Worm (Caenorhabditis elegans): Measurements from ENCODE around the gene gcna-1.

gcna-1 gene

DNA sequence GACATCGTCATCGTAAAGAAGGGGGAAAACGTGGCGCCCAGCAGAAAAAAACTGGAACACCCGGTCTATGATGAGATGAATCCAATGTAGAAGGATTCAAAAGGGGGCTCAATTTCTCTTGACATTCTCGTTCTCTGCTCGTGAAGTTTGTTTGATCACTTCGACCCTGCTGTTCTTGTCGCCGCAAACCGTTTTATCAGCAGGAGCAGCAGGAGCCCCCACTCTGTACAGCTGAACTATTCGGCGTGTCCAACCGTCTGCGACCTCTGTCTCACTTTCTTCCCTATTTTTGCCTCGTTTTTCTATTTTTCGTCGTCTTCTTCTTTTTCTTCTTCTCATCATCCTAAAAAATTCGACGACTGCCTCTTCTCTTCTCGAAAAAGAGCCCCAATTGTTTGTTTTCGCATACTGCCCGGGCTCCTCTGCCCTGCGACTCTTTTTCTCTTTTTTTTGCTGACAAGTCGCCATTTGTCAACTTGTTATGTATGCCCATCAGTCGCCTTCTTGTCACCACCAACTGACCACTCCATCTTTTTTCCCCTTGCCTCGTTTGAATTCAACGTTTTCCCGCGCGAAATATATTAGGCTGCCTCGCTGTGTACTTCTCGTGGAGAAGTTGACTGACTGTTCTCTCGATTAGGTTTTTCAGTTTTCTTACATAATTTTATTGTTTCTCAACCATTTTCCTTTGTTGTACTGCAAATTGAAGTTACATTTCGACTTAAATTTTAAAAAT, 19.7 kb downstream of the gcna-1 start:
- TF ChIP-seq tab-1 (GFP tag; IDR thresholded peaks at IDR 0.05) (no peak), med-1 (GFP tag; optimal IDR thresholded peaks at IDR 0.05; ENCODE audit: insufficient read depth) (no peak), T22C8.4 (GFP tag; IDR thresholded peaks at IDR 0.05) (no peak), cog-1 (tag; optimal IDR thresholded peaks at IDR 0.05) (no peak), ref-1 (GFP tag; conservative IDR thresholded peaks at IDR 0.05) (no peak), ztf-23 (GFP tag; IDR thresholded peaks at IDR 0.05) (no peak), flt-1 (GFP tag; IDR thresholded peaks at IDR 0.05) (no peak), klf-2 (GFP tag; conservative IDR thresholded peaks at IDR 0.05) (no peak), ztf-29 (GFP tag; IDR thresholded peaks at IDR 0.05) (no peak)

ce11 chrIII:5988461-5988860, 20.4 kb downstream of the gcna-1 start:
- TF ChIP-seq tab-1 (GFP tag; IDR thresholded peaks at IDR 0.05) (no peak), med-1 (GFP tag; optimal IDR thresholded peaks at IDR 0.05; ENCODE audit: insufficient read depth) (no peak), klf-2 (GFP tag; conservative IDR thresholded peaks at IDR 0.05) (no peak), ref-1 (GFP tag; conservative IDR thresholded peaks at IDR 0.05) (no peak), ztf-23 (GFP tag; IDR thresholded peaks at IDR 0.05) (no peak), flt-1 (GFP tag; IDR thresholded peaks at IDR 0.05) (no peak), ztf-29 (GFP tag; IDR thresholded peaks at IDR 0.05) (no peak), T22C8.4 (GFP tag; IDR thresholded peaks at IDR 0.05) (no peak), cog-1 (tag; optimal IDR thresholded peaks at IDR 0.05) (no peak)

- no peak for TF ChIP-seq ztf-23 (GFP tag; IDR thresholded peaks at IDR 0.05)
- TF ChIP-seq flt-1 (GFP tag; IDR thresholded peaks at IDR 0.05), result no peak
- TF ChIP-seq cog-1 (tag; optimal IDR thresholded peaks at IDR 0.05), result no peak
- TF ChIP-seq ref-1 (GFP tag; conservative IDR thresholded peaks at IDR 0.05), result no peak
- no peak for TF ChIP-seq T22C8.4 (GFP tag; IDR thresholded peaks at IDR 0.05)
- TF ChIP-seq ztf-29 (GFP tag; IDR thresholded peaks at IDR 0.05), result no peak
- no peak for TF ChIP-seq tab-1 (GFP tag; IDR thresholded peaks at IDR 0.05)
- TF ChIP-seq klf-2 (GFP tag; conservative IDR thresholded peaks at IDR 0.05), result no peak
- no peak for TF ChIP-seq med-1 (GFP tag; optimal IDR thresholded peaks at IDR 0.05; ENCODE audit: insufficient read depth)
Measured at ce11 chrIII:5988010-5988409, 20.9 kb downstream of the gcna-1 start.

DNA sequence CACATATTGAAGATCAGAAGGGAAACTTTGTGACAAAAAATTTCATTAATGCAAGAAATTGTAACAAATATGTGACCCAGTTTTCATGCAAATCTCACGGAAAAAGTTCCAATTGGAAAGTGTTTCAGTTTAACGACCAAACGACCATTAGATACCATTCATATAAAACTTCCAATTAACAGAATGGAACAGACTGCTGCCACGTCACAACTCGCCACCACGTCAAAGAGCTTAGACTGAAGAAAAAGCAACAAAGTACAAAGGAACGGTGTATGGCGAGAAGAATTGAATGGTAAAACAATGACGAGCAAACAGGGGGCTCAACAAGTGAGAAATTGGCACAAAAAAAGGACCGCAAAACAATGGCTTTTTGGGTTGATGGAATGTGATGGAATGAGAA, 23.5 kb downstream of the gcna-1 start, which contains the start of gene T04C9.3:
Gene T04C9.3, plus strand, starts transcription at position 301 of the 400 bp plus-strand sequence.
- TF ChIP-seq tab-1 (GFP tag; IDR thresholded peaks at IDR 0.05) (no peak), T22C8.4 (GFP tag; IDR thresholded peaks at IDR 0.05) (no peak), flt-1 (GFP tag; IDR thresholded peaks at IDR 0.05) (no peak), ref-1 (GFP tag; conservative IDR thresholded peaks at IDR 0.05) (no peak), med-1 (GFP tag; optimal IDR thresholded peaks at IDR 0.05; ENCODE audit: insufficient read depth) (no peak), ztf-29 (GFP tag; IDR thresholded peaks at IDR 0.05) (no peak), klf-2 (GFP tag; conservative IDR thresholded peaks at IDR 0.05) (no peak), cog-1 (tag; optimal IDR thresholded peaks at IDR 0.05) (no peak), ztf-23 (GFP tag; IDR thresholded peaks at IDR 0.05) (no peak)

DNA sequence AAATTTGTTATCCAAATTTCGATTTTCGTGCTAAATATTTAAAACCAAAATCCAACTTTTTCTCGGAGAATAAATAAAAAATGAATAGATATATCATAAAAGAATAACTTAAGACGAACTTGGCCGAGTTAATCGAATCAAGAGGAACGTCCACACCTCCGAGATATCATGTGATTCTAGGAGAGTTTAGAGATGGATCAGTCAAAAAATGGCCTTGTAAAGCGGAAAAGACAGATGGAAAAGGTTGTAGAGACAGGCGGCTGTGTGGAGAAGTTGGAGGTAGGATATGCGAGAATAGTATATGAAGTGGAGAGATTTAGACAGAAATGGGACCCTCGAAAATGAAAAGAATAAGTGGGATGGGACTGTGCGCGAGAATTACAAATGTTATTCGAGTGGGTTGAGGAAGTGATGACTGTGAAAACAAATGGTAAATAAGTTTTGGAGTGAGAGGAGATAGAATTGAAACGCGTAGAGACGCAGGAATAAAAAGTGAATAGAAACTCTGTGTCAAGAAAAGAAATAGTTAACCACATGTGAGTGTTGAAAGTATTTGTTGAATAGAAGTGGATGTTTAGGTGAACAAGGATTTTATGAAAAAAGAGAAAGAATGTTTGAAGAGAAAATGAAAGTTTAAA, 26.0 kb downstream of the gcna-1 start:
- no peak for TF ChIP-seq ref-1 (GFP tag; conservative IDR thresholded peaks at IDR 0.05)
- no peak for TF ChIP-seq cog-1 (tag; optimal IDR thresholded peaks at IDR 0.05)
- TF ChIP-seq med-1 (GFP tag; optimal IDR thresholded peaks at IDR 0.05; ENCODE audit: insufficient read depth), result no peak
- no peak for TF ChIP-seq ztf-23 (GFP tag; IDR thresholded peaks at IDR 0.05)
- no peak for TF ChIP-seq tab-1 (GFP tag; IDR thresholded peaks at IDR 0.05)

DNA sequence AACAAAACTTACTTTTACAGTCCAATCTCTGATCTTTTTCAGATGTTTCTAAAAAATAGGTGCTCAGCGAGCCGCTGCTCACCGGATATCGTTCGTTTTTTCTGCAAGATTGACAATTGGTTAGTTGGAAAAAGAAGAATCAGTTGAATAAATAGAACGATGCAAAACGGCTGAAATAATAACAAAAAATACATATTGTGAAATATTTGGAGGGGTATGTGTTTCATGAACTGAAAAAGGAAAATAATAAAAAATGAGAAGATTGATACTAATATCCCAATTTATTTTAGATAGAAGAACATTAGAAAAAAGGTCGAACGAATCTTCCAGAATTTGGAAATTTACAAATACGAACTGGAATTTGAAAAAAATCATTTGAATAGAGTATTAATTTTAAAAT, 26.9 kb downstream of the gcna-1 start, which contains the start of gene frm-2:
Gene frm-2, minus strand, starts transcription at position 101 of the 400 bp plus-strand sequence.
- TF ChIP-seq med-1 (GFP tag; optimal IDR thresholded peaks at IDR 0.05; ENCODE audit: insufficient read depth), result no peak
- no peak for TF ChIP-seq T22C8.4 (GFP tag; IDR thresholded peaks at IDR 0.05)
- TF ChIP-seq ztf-23 (GFP tag; IDR thresholded peaks at IDR 0.05), result no peak
- TF ChIP-seq ref-1 (GFP tag; conservative IDR thresholded peaks at IDR 0.05), result no peak
- TF ChIP-seq cog-1 (tag; optimal IDR thresholded peaks at IDR 0.05), result no peak
- no peak for TF ChIP-seq ztf-29 (GFP tag; IDR thresholded peaks at IDR 0.05)
- TF ChIP-seq flt-1 (GFP tag; IDR thresholded peaks at IDR 0.05), result no peak
- TF ChIP-seq klf-2 (GFP tag; conservative IDR thresholded peaks at IDR 0.05), result no peak
- TF ChIP-seq tab-1 (GFP tag; IDR thresholded peaks at IDR 0.05), result no peak

ce11 chrIII:5981407-5981806, 27.5 kb downstream of the gcna-1 start:
- TF ChIP-seq ztf-23 (GFP tag; IDR thresholded peaks at IDR 0.05) (no peak), tab-1 (GFP tag; IDR thresholded peaks at IDR 0.05) (no peak), T22C8.4 (GFP tag; IDR thresholded peaks at IDR 0.05) (no peak), flt-1 (GFP tag; IDR thresholded peaks at IDR 0.05) (no peak), ztf-29 (GFP tag; IDR thresholded peaks at IDR 0.05) (no peak), cog-1 (tag; optimal IDR thresholded peaks at IDR 0.05) (no peak), klf-2 (GFP tag; conservative IDR thresholded peaks at IDR 0.05) (no peak), ref-1 (GFP tag; conservative IDR thresholded peaks at IDR 0.05) (no peak), med-1 (GFP tag; optimal IDR thresholded peaks at IDR 0.05; ENCODE audit: insufficient read depth) (no peak)

DNA sequence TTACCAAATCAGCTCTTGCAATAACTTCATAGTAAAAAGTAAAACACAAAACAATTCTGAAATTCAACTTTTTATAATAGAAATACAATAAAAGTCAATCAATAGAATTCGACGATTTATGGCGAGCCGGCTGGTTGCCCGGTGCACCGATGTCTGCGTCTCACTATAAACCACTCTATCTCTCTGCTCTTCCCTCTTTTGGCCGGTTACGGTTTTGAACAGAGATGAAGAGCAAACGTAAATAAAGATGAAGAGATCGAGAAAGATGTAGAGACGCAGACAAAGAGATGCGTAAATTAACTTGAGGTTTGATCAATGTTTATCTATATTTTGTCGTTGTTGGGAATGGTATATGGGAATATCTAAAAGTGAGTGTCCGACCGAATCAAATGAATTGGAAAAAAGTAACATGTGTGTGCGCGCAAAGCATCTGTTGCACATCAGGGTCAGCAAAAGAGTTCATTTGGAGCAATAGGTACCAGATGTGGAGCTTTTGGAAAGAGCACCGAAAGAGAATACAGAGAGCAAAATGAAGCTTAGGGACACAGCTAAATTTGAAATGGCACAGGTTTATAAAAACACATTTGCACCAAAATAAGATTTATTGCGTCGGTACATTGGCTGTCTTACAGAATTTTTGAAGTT, 28.5 kb downstream of the gcna-1 start:
- TF ChIP-seq tab-1 (GFP tag; IDR thresholded peaks at IDR 0.05) (no peak), med-1 (GFP tag; optimal IDR thresholded peaks at IDR 0.05; ENCODE audit: insufficient read depth) (no peak), T22C8.4 (GFP tag; IDR thresholded peaks at IDR 0.05) (no peak)

ce11 chrIII:5976021-5976420, 32.9 kb downstream of the gcna-1 start:
- TF ChIP-seq T22C8.4 (GFP tag; IDR thresholded peaks at IDR 0.05) (no peak), cog-1 (tag; optimal IDR thresholded peaks at IDR 0.05) (no peak), klf-2 (GFP tag; conservative IDR thresholded peaks at IDR 0.05) (no peak), ref-1 (GFP tag; conservative IDR thresholded peaks at IDR 0.05) (no peak), ztf-23 (GFP tag; IDR thresholded peaks at IDR 0.05) (no peak), ztf-29 (GFP tag; IDR thresholded peaks at IDR 0.05) (no peak), flt-1 (GFP tag; IDR thresholded peaks at IDR 0.05) (no peak), med-1 (GFP tag; optimal IDR thresholded peaks at IDR 0.05; ENCODE audit: insufficient read depth) (no peak), tab-1 (GFP tag; IDR thresholded peaks at IDR 0.05) (no peak)
